Fruit fly (Drosophila melanogaster) whole organism, embryonic: ENCODE results near the gene Ppcs.

ENCODE experiments used
- B-H2 ChIP-seq: fragments of 200-800 bp; sonication (Bioruptor generic); optimal IDR thresholded peaks from 2 replicates; lab custom pipeline; 2018; ENCODE audit warnings: missing biosample characterization, mild to moderate bottlenecking, missing genetic modification characterization
- Bgb ChIP-seq: fragments of 200-800 bp; sonication (Bioruptor generic); IDR thresholded peaks from 2 replicates; pipeline ENCODE4 v1.3.6; 2022; ENCODE audit warnings: missing biosample characterization, missing genetic modification characterization; ENCODE audit not compliant: partially characterized antibody
- CG11456 ChIP-seq: fragments of 200-800 bp; sonication (Bioruptor generic); IDR thresholded peaks from 3 replicates; pipeline ENCODE4 v1.3.6; 2022; ENCODE audit warnings: missing biosample characterization, missing genetic modification characterization
- CG11723 ChIP-seq: fragments of 200-800 bp; sonication (Bioruptor generic); optimal IDR thresholded peaks from 2 replicates; lab custom pipeline; 2017; ENCODE audit warnings: missing biosample characterization, mild to moderate bottlenecking, missing genetic modification characterization
- CG12391 ChIP-seq: fragments of 200-800 bp; sonication (Bioruptor generic); optimal IDR thresholded peaks from 3 replicates; lab custom pipeline; 2018; ENCODE audit warnings: missing biosample characterization, mild to moderate bottlenecking, missing genetic modification characterization, moderate library complexity
- CG14014 ChIP-seq: fragments of 200-800 bp; sonication (Bioruptor generic); IDR thresholded peaks from 2 replicates; pipeline ENCODE4 v1.3.6; 2022; ENCODE audit warnings: missing biosample characterization, missing genetic modification characterization
- CG14667 ChIP-seq: fragments of 200-800 bp; sonication (Bioruptor generic); IDR thresholded peaks from 2 replicates; pipeline ENCODE4 v1.3.6; 2022; ENCODE audit warnings: missing biosample characterization, missing genetic modification characterization
- CG15514 ChIP-seq: fragments of 200-800 bp; sonication (Bioruptor generic); optimal IDR thresholded peaks from 3 replicates; lab custom pipeline; 2017; ENCODE audit warnings: missing biosample characterization, missing genetic modification characterization, mild to moderate bottlenecking, moderate library complexity, missing genetic modification reagents
- CG15696 ChIP-seq: fragments of 200-800 bp; sonication (Bioruptor generic); optimal IDR thresholded peaks from 2 replicates; lab custom pipeline; 2019; ENCODE audit warnings: missing biosample characterization, mild to moderate bottlenecking, missing genetic modification characterization, moderate library complexity
- CG18619 ChIP-seq: fragments of 200-800 bp; sonication (Bioruptor generic); optimal IDR thresholded peaks from 3 replicates; lab custom pipeline; 2017; ENCODE audit warnings: missing biosample characterization, mild to moderate bottlenecking, missing genetic modification characterization
- CG2199 ChIP-seq: fragments of 200-800 bp; sonication (Bioruptor generic); IDR thresholded peaks from 3 replicates; pipeline ENCODE4 v1.3.6; 2022; ENCODE audit warnings: missing biosample characterization, missing genetic modification characterization
- CG30403 ChIP-seq: fragments of 200-800 bp; sonication (Bioruptor generic); optimal IDR thresholded peaks from 3 replicates; lab custom pipeline; 2016; ENCODE audit warnings: missing biosample characterization, missing genetic modification characterization
- CG33213 ChIP-seq: fragments of 200-800 bp; sonication (Bioruptor generic); optimal IDR thresholded peaks from 3 replicates; lab custom pipeline; 2016; ENCODE audit warnings: missing biosample characterization, missing genetic modification characterization
- CG3847 ChIP-seq: fragments of 200-800 bp; sonication (Bioruptor generic); IDR thresholded peaks from 2 replicates; pipeline ENCODE4 v1.3.6; 2022; ENCODE audit warnings: missing biosample characterization, missing genetic modification characterization
- CG4617 ChIP-seq: fragments of 200-800 bp; sonication (Bioruptor generic); optimal IDR thresholded peaks from 3 replicates; lab custom pipeline; 2016; ENCODE audit warnings: missing biosample characterization, missing genetic modification characterization, borderline replicate concordance
- CG7963 ChIP-seq: fragments of 200-800 bp; sonication (Bioruptor generic); IDR thresholded peaks from 3 replicates; pipeline ENCODE4 v1.3.6; 2022; ENCODE audit warnings: missing biosample characterization, missing genetic modification characterization; ENCODE audit not compliant: partially characterized antibody
- CG8290 ChIP-seq, 3 experiments: fragments of 200-800 bp; sonication (Bioruptor generic); optimal IDR thresholded peaks; 2 replicates each; lab custom pipeline; 2016 to 2019; ENCODE audit warnings: missing biosample characterization in 3 of 3, missing genetic modification characterization in 3 of 3, mild to moderate bottlenecking in 2 of 3, moderate library complexity in 1 of 3
- CG9609 ChIP-seq: fragments of 200-800 bp; sonication (Bioruptor generic); optimal IDR thresholded peaks from 3 replicates; lab custom pipeline; 2016; ENCODE audit warnings: missing biosample characterization, missing genetic modification characterization
- Camta ChIP-seq: fragments of 200-800 bp; sonication (Bioruptor generic); optimal IDR thresholded peaks from 2 replicates; lab custom pipeline; 2016; ENCODE audit warnings: missing biosample characterization, missing genetic modification characterization
- CkIIα-i1 ChIP-seq: fragments of 200-800 bp; sonication (Bioruptor generic); IDR thresholded peaks from 2 replicates; pipeline ENCODE4 v1.3.6; 2022; ENCODE audit warnings: missing biosample characterization, missing genetic modification characterization
- CrebB ChIP-seq: fragments of 200-800 bp; sonication (Bioruptor generic); optimal IDR thresholded peaks from 3 replicates; lab custom pipeline; 2018; ENCODE audit warnings: missing biosample characterization, mild to moderate bottlenecking, missing genetic modification characterization
- Deaf1 ChIP-seq: fragments of 200-800 bp; optimal IDR thresholded peaks from 3 replicates; lab custom pipeline; 2019; ENCODE audit warnings: missing biosample characterization, mild to moderate bottlenecking, missing genetic modification characterization, moderate library complexity
- E2f2 ChIP-seq: fragments of 200-800 bp; sonication (Bioruptor generic); IDR thresholded peaks from 2 replicates; pipeline ENCODE4 v1.3.6; 2022; ENCODE audit warnings: missing biosample characterization, missing genetic modification characterization
- Ets97D ChIP-seq: fragments of 200-800 bp; sonication (Bioruptor generic); optimal IDR thresholded peaks from 3 replicates; lab custom pipeline; 2016; ENCODE audit warnings: missing biosample characterization, missing genetic modification characterization
- Gsc ChIP-seq: fragments of 200-800 bp; sonication (Bioruptor generic); IDR thresholded peaks from 2 replicates; pipeline ENCODE4 v1.3.6; 2022; ENCODE audit warnings: missing biosample characterization, missing genetic modification characterization
- Hey ChIP-seq: fragments of 200-800 bp; sonication (Bioruptor generic); optimal IDR thresholded peaks from 3 replicates; lab custom pipeline; 2018; ENCODE audit warnings: missing biosample characterization, mild to moderate bottlenecking, missing genetic modification characterization
- Hmr ChIP-seq: fragments of 200-800 bp; sonication (Bioruptor generic); optimal IDR thresholded peaks from 3 replicates; lab custom pipeline; 2017; ENCODE audit warnings: mild to moderate bottlenecking, missing biosample characterization, missing genetic modification reagents, missing genetic modification characterization
- Hr51 ChIP-seq, 2 experiments: fragments of 200-800 bp; sonication (Bioruptor generic); optimal IDR thresholded peaks; 2 replicates in 1 of 2; 3 replicates in 1 of 2; lab custom pipeline; 2016 to 2018; ENCODE audit warnings: missing biosample characterization in 2 of 2, missing genetic modification characterization in 2 of 2, mild to moderate bottlenecking in 1 of 2, moderate library complexity in 1 of 2
- MBD-R2 ChIP-seq: fragments of 200-800 bp; sonication (Bioruptor generic); IDR thresholded peaks from 2 replicates; pipeline ENCODE4 v1.3.6; 2022; ENCODE audit warnings: missing biosample characterization, missing genetic modification characterization
- NFAT ChIP-seq: fragments of 200-800 bp; sonication (Bioruptor generic); IDR thresholded peaks from 2 replicates; pipeline ENCODE4 v1.3.6; 2022; ENCODE audit warnings: missing biosample characterization, missing genetic modification characterization
- Neu2 ChIP-seq: fragments of 200-800 bp; sonication (Bioruptor generic); optimal IDR thresholded peaks from 3 replicates; lab custom pipeline; 2016; ENCODE audit warnings: missing biosample characterization, missing genetic modification characterization, borderline replicate concordance
- Sin3A ChIP-seq: fragments of >200 bp; optimal IDR thresholded peaks from 2 replicates; lab custom pipeline; 2018
- Taf1 ChIP-seq: fragments of 200-800 bp; sonication (Bioruptor generic); IDR thresholded peaks from 2 replicates; pipeline ENCODE4 v1.3.6; 2022; ENCODE audit warnings: missing biosample characterization, missing genetic modification characterization
- YL-1 ChIP-seq: fragments of 200-800 bp; sonication (Bioruptor generic); optimal IDR thresholded peaks from 3 replicates; lab custom pipeline; 2017; ENCODE audit warnings: missing biosample characterization, mild to moderate bottlenecking, missing genetic modification characterization
- ara ChIP-seq: fragments of 200-800 bp; sonication (Bioruptor generic); IDR thresholded peaks from 2 replicates; pipeline ENCODE4 v1.3.6; 2022; ENCODE audit warnings: missing biosample characterization, missing genetic modification characterization
- bab2 ChIP-seq: fragments of 200-800 bp; sonication (Bioruptor generic); optimal IDR thresholded peaks from 2 replicates; lab custom pipeline; 2016; ENCODE audit warnings: missing biosample characterization, missing genetic modification characterization
- bbx ChIP-seq: fragments of 200-800 bp; sonication (Bioruptor generic); IDR thresholded peaks from 2 replicates; pipeline ENCODE4 v1.3.6; 2022; ENCODE audit warnings: missing biosample characterization, missing genetic modification characterization; ENCODE audit not compliant: partially characterized antibody
- crp ChIP-seq, 2 experiments: fragments of 200-800 bp; sonication (Bioruptor generic); optimal IDR thresholded peaks; 2 replicates in 1 of 2; 3 replicates in 1 of 2; lab custom pipeline; 2017; ENCODE audit warnings: missing biosample characterization in 2 of 2, missing genetic modification characterization in 2 of 2, mild to moderate bottlenecking in 1 of 2, moderate library complexity in 1 of 2
- dmrt11E ChIP-seq: fragments of 200-800 bp; sonication (Bioruptor generic); optimal IDR thresholded peaks from 3 replicates; lab custom pipeline; 2018; ENCODE audit warnings: missing biosample characterization, mild to moderate bottlenecking, missing genetic modification characterization, moderate library complexity
- dysf ChIP-seq: fragments of 200-800 bp; sonication (Bioruptor generic); IDR thresholded peaks from 3 replicates; pipeline ENCODE4 v1.3.6; 2022; ENCODE audit warnings: missing biosample characterization, missing genetic modification characterization
- fu2 ChIP-seq: fragments of 200-800 bp; sonication (Bioruptor generic); optimal IDR thresholded peaks from 2 replicates; lab custom pipeline; 2016; ENCODE audit warnings: missing biosample characterization, missing genetic modification characterization
- gro ChIP-seq: fragments of 200-800 bp; sonication (Bioruptor generic); optimal IDR thresholded peaks from 2 replicates; lab custom pipeline; 2016; ENCODE audit warnings: missing biosample characterization, missing genetic modification characterization
- lbe ChIP-seq: fragments of 200-800 bp; sonication (Bioruptor generic); optimal IDR thresholded peaks from 2 replicates; lab custom pipeline; 2016; ENCODE audit warnings: missing biosample characterization, mild to moderate bottlenecking, missing genetic modification characterization
- pb ChIP-seq: fragments of 200-800 bp; sonication (Bioruptor generic); optimal IDR thresholded peaks from 3 replicates; lab custom pipeline; 2016; ENCODE audit warnings: missing biosample characterization, missing genetic modification characterization
- seq ChIP-seq: fragments of 200-800 bp; sonication (Bioruptor generic); IDR thresholded peaks from 2 replicates; pipeline ENCODE4 v1.3.6; 2022; ENCODE audit warnings: missing biosample characterization, missing genetic modification characterization
- stwl ChIP-seq: fragments of 200-800 bp; sonication (Bioruptor generic); optimal IDR thresholded peaks from 3 replicates; lab custom pipeline; 2018; ENCODE audit warnings: missing biosample characterization, mild to moderate bottlenecking, missing genetic modification characterization, moderate library complexity
- trh ChIP-seq: fragments of 200-800 bp; sonication (Bioruptor generic); optimal IDR thresholded peaks from 2 replicates; lab custom pipeline; 2016; ENCODE audit warnings: missing biosample characterization, missing genetic modification characterization
- vnd ChIP-seq: fragments of 200-800 bp; sonication (Bioruptor generic); IDR thresholded peaks from 3 replicates; pipeline ENCODE4 v1.3.6; 2022; ENCODE audit warnings: missing biosample characterization, missing genetic modification characterization; ENCODE audit not compliant: partially characterized antibody

Ppcs gene

DNA sequence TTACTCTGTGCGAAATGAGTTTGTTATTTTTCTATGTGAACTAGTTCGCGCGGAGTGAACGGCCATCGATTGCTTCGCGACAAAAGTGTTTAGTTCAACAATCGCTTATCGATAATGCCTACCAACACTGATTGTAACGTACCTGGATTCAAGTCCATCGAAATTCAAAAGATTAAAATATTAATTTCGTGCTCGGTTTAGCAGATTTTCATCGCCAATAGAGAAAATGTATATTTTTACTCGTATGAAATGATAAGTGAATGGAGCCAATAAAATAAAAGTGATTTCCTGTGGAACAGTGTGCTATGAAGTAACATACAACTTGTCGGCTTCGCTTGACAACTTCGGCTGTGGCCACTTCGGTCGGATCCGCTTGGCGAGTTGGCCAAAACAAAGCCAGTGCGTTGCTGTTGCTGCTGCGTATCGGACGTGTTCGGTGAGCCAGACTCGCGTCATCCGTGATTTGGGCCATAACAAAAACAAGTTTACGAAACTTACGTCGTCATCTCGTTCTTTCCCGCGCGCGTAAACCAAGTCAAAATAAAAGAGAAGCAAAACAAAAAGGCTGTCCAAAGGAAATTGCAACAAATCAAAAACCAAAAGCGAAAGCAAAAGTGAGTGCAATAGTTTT is 32.7 kb upstream of the Ppcs start, which contains the start of the genes CG5555 and myd (continued):
- peak; percentile 15 for TF ChIP-seq CG11723
- peak; percentile 21 for TF ChIP-seq CG18619 (GFP tag; lab: Kevin White, UChicago)
- TF ChIP-seq crp (GFP tag; optimal IDR thresholded peaks at IDR 0.05; lab: Kevin White, UChicago) = peak in 1 of 2 experiments; percentile 4
- TF ChIP-seq Bgb (GFP tag; lab: Robert Waterston, UW) = peak; percentile 77
- no peak for TF ChIP-seq Gsc
- peak; percentile 52 for TF ChIP-seq MBD-R2
- TF ChIP-seq CG14014 (GFP tag; lab: Robert Waterston, UW) = peak; percentile 56; the same call in 1 of the 2 replicates
- TF ChIP-seq Camta = peak; percentile 28
- no peak for TF ChIP-seq CG15696 (tag; lab: Kevin White, UChicago)
- TF ChIP-seq Hey (tag; lab: Kevin White, UChicago) = no peak
- peak; percentile 11 for TF ChIP-seq CG9609
- TF ChIP-seq CG3847 = peak; percentile 23; the same call in 1 of the 2 replicates
- TF ChIP-seq CG8290 (GFP tag; optimal IDR thresholded peaks at IDR 0.05; lab: Kevin White, UChicago) = no peak
- peak in 1 of 2 experiments; percentile 63 for TF ChIP-seq CG8290 (tag; optimal IDR thresholded peaks at IDR 0.05; lab: Kevin White, UChicago)
- peak; percentile 27 for TF ChIP-seq bab2 (GFP tag; lab: Kevin White, UChicago)
- peak; percentile 99 for TF ChIP-seq CG15514
- peak; percentile 71 for TF ChIP-seq Ets97D
- TF ChIP-seq lbe (GFP tag; lab: Kevin White, UChicago) = peak; percentile 65
- TF ChIP-seq CrebB (tag; lab: Kevin White, UChicago) = peak; percentile 32
- peak; percentile 41 for TF ChIP-seq CG30403 (GFP tag; lab: Kevin White, UChicago)
- TF ChIP-seq Sin3A (lab: Kevin White, UChicago) = peak; percentile 35
- TF ChIP-seq stwl (tag; lab: Kevin White, UChicago) = peak; percentile 92
- peak; percentile 44 for TF ChIP-seq YL-1 (GFP tag; lab: Kevin White, UChicago)
- TF ChIP-seq E2f2 = peak; percentile 86
- TF ChIP-seq CkIIα-i1 (GFP tag; lab: Robert Waterston, UW) = no peak
- peak; percentile 78 for TF ChIP-seq vnd (GFP tag; lab: Robert Waterston, UW)
- no peak for TF ChIP-seq CG14667 (GFP tag; lab: Robert Waterston, UW)
- TF ChIP-seq Hr51 (GFP tag; optimal IDR thresholded peaks at IDR 0.05; lab: Kevin White, UChicago) = peak in 1 of 2 experiments; percentile 38
- peak; percentile 15; the same call in 1 of the 2 replicates for TF ChIP-seq seq (GFP tag; lab: Robert Waterston, UW)
- peak; percentile 49 for TF ChIP-seq CG12391 (tag; lab: Kevin White, UChicago)
- no peak for TF ChIP-seq Neu2 (GFP tag; lab: Kevin White, UChicago)
- no peak for TF ChIP-seq dmrt11E (tag; lab: Kevin White, UChicago)
- TF ChIP-seq bbx (GFP tag; lab: Robert Waterston, UW) = peak; percentile 81
- TF ChIP-seq Taf1 = no peak
- peak; percentile 49 for TF ChIP-seq CG33213 (GFP tag; lab: Kevin White, UChicago)
- peak; percentile 98 for TF ChIP-seq Deaf1 (tag; lab: Kevin White, UChicago)
- TF ChIP-seq Hmr = peak; percentile 60
- TF ChIP-seq CG7963 (GFP tag; lab: Robert Waterston, UW) = peak; percentile 75
- peak; percentile 47 for TF ChIP-seq pb (GFP tag; lab: Kevin White, UChicago)
- TF ChIP-seq dysf = peak; percentile 48; the same call in 2 of the 3 replicates
- TF ChIP-seq B-H2 (GFP tag; lab: Kevin White, UChicago) = peak; percentile 59
- TF ChIP-seq trh (GFP tag; lab: Kevin White, UChicago) = no peak
- peak; percentile 60 for TF ChIP-seq CG4617 (GFP tag; lab: Kevin White, UChicago)
- peak; percentile 26 for TF ChIP-seq fu2 (GFP tag; lab: Kevin White, UChicago)
- 0 out of 3 replicates have a peak, but pooled peaks have one; percentile 27 for TF ChIP-seq CG11456 (GFP tag; lab: Robert Waterston, UW)
- TF ChIP-seq ara = peak; percentile 52; the same call in 1 of the 2 replicates
- TF ChIP-seq NFAT (GFP tag; lab: Robert Waterston, UW) = 0 out of 2 replicates have a peak, but pooled peaks have one; percentile 48
- TF ChIP-seq CG2199 (GFP tag; lab: Robert Waterston, UW) = no peak
- peak; percentile 80 for TF ChIP-seq gro
